Fruit fly (Drosophila melanogaster) whole organism, pupa: ENCODE data around the gene Prestin.

Experiments used
- CG10348 ChIP-seq: fragments of 200-800 bp; sonication (Bioruptor generic); IDR thresholded peaks from 2 replicates; pipeline ENCODE4 v1.3.6; 2022; ENCODE audit warnings: missing biosample characterization, missing genetic modification characterization
- CG12605 ChIP-seq: fragments of 200-800 bp; sonication (Bioruptor generic); IDR thresholded peaks from 2 replicates; pipeline ENCODE4 v1.3.6; 2022; ENCODE audit warnings: missing biosample characterization, missing genetic modification characterization
- CG13204 ChIP-seq: fragments of 200-800 bp; sonication (Bioruptor generic); optimal IDR thresholded peaks from 2 replicates; lab custom pipeline; 2018; ENCODE audit warnings: missing biosample characterization, mild to moderate bottlenecking, missing genetic modification characterization, moderate library complexity
- CG14655 ChIP-seq: fragments of 200-800 bp; sonication (Bioruptor generic); optimal IDR thresholded peaks from 3 replicates; lab custom pipeline; 2017; ENCODE audit warnings: mild to moderate bottlenecking, missing biosample characterization, missing genetic modification reagents, missing genetic modification characterization
- CG17806 ChIP-seq: fragments of 200-800 bp; sonication (Bioruptor generic); optimal IDR thresholded peaks from 2 replicates; lab custom pipeline; 2018; ENCODE audit warnings: missing biosample characterization, mild to moderate bottlenecking, missing genetic modification characterization, moderate library complexity
- CG32121 ChIP-seq: fragments of 200-800 bp; sonication (Bioruptor generic); IDR thresholded peaks from 2 replicates; pipeline ENCODE4 v1.3.6; 2022; ENCODE audit warnings: missing biosample characterization, missing genetic modification characterization
- CG34367 ChIP-seq: fragments of 200-800 bp; sonication (Bioruptor generic); optimal IDR thresholded peaks from 2 replicates; lab custom pipeline; 2018; ENCODE audit warnings: missing biosample characterization, mild to moderate bottlenecking, missing genetic modification characterization
- CG4496 ChIP-seq: fragments of 200-800 bp; sonication (Bioruptor generic); IDR thresholded peaks from 3 replicates; pipeline ENCODE4 v1.3.6; 2022; ENCODE audit warnings: missing biosample characterization, missing genetic modification characterization
- CG8159 ChIP-seq: fragments of 200-800 bp; sonication (Bioruptor generic); optimal IDR thresholded peaks from 3 replicates; lab custom pipeline; 2018; ENCODE audit warnings: missing biosample characterization, mild to moderate bottlenecking, missing genetic modification characterization, moderate library complexity
- CG8301 ChIP-seq: fragments of 200-800 bp; sonication (Bioruptor generic); optimal IDR thresholded peaks from 2 replicates; lab custom pipeline; 2018; ENCODE audit warnings: missing biosample characterization, mild to moderate bottlenecking, missing genetic modification characterization
- CG9948 ChIP-seq: fragments of 200-800 bp; sonication (Bioruptor generic); optimal IDR thresholded peaks from 2 replicates; lab custom pipeline; 2018; ENCODE audit warnings: missing biosample characterization, mild to moderate bottlenecking, missing genetic modification characterization, moderate library complexity
- D1 ChIP-seq: fragments of 200-800 bp; sonication (Bioruptor generic); optimal IDR thresholded peaks from 2 replicates; lab custom pipeline; 2018; ENCODE audit warnings: missing biosample characterization, mild to moderate bottlenecking, missing genetic modification characterization, moderate library complexity
- EcR ChIP-seq: fragments of 200-800 bp; sonication (Bioruptor generic); optimal IDR thresholded peaks from 3 replicates; lab custom pipeline; 2019; ENCODE audit warnings: missing biosample characterization, missing genetic modification characterization, mild to moderate bottlenecking, moderate library complexity, missing genetic modification reagents
- Ets98B ChIP-seq: fragments of 200-800 bp; sonication (Bioruptor generic); IDR thresholded peaks from 2 replicates; pipeline ENCODE4 v1.3.6; 2022; ENCODE audit warnings: missing biosample characterization, missing genetic modification characterization
- Pif1A ChIP-seq: fragments of 200-800 bp; sonication (Bioruptor generic); optimal IDR thresholded peaks from 3 replicates; lab custom pipeline; 2016; ENCODE audit warnings: missing biosample characterization, missing genetic modification characterization
- Pif1B ChIP-seq: fragments of 200-800 bp; sonication (Bioruptor generic); optimal IDR thresholded peaks from 3 replicates; lab custom pipeline; 2016; ENCODE audit warnings: missing biosample characterization, missing genetic modification characterization
- Snoo ChIP-seq: fragments of 200-800 bp; sonication (Bioruptor generic); optimal IDR thresholded peaks from 3 replicates; lab custom pipeline; 2017; ENCODE audit warnings: missing biosample characterization, mild to moderate bottlenecking, missing genetic modification characterization, inconsistent platforms
- fd96Ca ChIP-seq: fragments of 200-800 bp; sonication (Bioruptor generic); IDR thresholded peaks from 3 replicates; pipeline ENCODE4 v1.3.6; 2022; ENCODE audit warnings: missing biosample characterization, missing genetic modification characterization
- gl ChIP-seq: fragments of 200-800 bp; sonication (Bioruptor generic); optimal IDR thresholded peaks from 2 replicates; lab custom pipeline; 2018; ENCODE audit warnings: missing biosample characterization, mild to moderate bottlenecking, missing genetic modification characterization
- rn ChIP-seq: fragments of 200-800 bp; sonication (Bioruptor generic); IDR thresholded peaks from 2 replicates; pipeline ENCODE4 v1.3.6; 2022; ENCODE audit warnings: missing biosample characterization, missing genetic modification characterization

Prestin gene

DNA sequence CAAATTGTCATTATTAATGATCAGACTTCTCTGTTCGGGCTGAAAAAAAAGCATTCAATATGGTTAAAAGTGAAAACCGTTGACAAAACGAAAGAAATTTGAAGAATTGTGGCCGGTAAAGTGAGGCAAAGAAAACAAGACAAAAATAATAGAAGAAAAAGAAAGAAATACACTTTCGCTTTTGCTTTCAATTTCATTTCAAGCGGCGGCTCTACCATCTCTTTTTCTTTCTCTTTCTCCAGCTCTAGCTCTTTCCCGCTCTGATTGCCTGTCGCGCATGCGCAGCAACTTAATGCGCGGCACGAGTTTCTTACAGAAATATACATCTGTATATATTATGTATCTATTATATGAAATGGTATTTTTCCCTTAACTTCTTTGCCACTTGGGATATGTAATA lies 29.7 kb upstream of the Prestin start:
- TF ChIP-seq CG8301 (tag; lab: Kevin White, UChicago) (no peak), CG34367 (tag; lab: Kevin White, UChicago) (no peak), CG9948 (tag; lab: Kevin White, UChicago) (no peak), D1 (tag; lab: Kevin White, UChicago) (no peak), CG8159 (tag; lab: Kevin White, UChicago) (no peak), CG12605 (GFP tag; lab: Robert Waterston, UW) (no peak), CG10348 (GFP tag; lab: Robert Waterston, UW) (no peak), Ets98B (GFP tag; lab: Robert Waterston, UW) (no peak), CG17806 (tag; lab: Kevin White, UChicago) (no peak), Snoo (tag; lab: Kevin White, UChicago) (no peak)

DNA sequence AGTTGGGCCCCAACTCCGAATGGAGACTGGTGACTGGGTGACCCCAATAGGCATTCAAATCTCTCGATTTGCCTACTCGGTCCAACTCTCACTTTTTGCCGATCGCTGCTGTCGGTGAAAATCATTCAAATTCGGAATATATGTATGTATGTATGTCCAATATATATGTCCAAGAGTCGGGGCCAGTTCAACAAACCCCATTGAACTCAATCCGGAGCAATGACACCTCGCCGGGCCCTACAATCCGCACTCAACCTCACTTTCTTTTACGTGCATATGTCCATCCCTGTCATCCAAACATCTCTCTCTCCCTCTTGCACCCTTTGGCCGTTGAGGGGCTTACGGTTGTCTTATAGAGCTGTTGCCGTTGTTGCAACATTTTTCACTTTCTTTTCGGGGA lies 27.4 kb upstream of the Prestin start:
- no peak for TF ChIP-seq CG14655
- TF ChIP-seq Pif1A (GFP tag; lab: Kevin White, UChicago) = no peak
- TF ChIP-seq CG8159 (tag; lab: Kevin White, UChicago) = no peak
- no peak for TF ChIP-seq CG32121 (GFP tag; lab: Robert Waterston, UW)
- no peak for TF ChIP-seq CG17806 (tag; lab: Kevin White, UChicago)
- no peak for TF ChIP-seq CG34367 (tag; lab: Kevin White, UChicago)

DNA sequence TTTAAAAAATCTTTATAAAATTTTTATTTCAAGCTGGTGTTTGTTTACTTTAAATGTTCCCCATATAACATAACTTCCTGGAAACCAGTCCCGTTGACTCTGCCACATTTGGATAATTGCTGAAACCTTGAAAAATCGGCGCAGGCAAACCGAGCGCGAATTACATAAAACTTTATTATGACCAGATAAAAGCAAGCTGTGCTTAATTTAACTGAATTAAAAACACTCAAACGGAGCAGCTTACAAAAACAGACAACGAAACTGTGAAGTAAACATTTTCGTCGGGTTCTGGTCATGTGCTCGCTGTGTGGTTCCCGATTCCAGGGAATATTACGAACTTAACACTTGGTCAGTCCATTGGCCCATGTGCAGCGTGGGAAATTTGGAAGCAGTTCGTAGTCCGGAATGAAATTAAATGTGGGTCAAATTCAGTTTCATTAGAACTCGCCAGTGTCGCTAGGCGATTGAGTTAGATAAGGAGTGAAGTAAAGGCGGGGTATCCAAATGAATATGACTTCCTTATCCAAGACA lies 26.2 kb upstream of the Prestin start:
- TF ChIP-seq CG10348 (GFP tag; lab: Robert Waterston, UW) = no peak
- TF ChIP-seq D1 (tag; lab: Kevin White, UChicago) = no peak
- TF ChIP-seq CG34367 (tag; lab: Kevin White, UChicago) = no peak
- no peak for TF ChIP-seq Ets98B (GFP tag; lab: Robert Waterston, UW)
- TF ChIP-seq rn = no peak
- no peak for TF ChIP-seq CG8301 (tag; lab: Kevin White, UChicago)
- TF ChIP-seq EcR (GFP tag; lab: Kevin White, UChicago) = no peak
- no peak for TF ChIP-seq Pif1B (GFP tag; lab: Kevin White, UChicago)
- TF ChIP-seq CG17806 (tag; lab: Kevin White, UChicago) = no peak
- TF ChIP-seq CG32121 (GFP tag; lab: Robert Waterston, UW) = no peak
- no peak for TF ChIP-seq CG4496 (GFP tag; lab: Robert Waterston, UW)
- no peak for TF ChIP-seq CG9948 (tag; lab: Kevin White, UChicago)
- no peak for TF ChIP-seq fd96Ca (GFP tag; lab: Robert Waterston, UW)
- no peak for TF ChIP-seq CG8159 (tag; lab: Kevin White, UChicago)
- no peak for TF ChIP-seq CG13204 (GFP tag; lab: Kevin White, UChicago)

DNA sequence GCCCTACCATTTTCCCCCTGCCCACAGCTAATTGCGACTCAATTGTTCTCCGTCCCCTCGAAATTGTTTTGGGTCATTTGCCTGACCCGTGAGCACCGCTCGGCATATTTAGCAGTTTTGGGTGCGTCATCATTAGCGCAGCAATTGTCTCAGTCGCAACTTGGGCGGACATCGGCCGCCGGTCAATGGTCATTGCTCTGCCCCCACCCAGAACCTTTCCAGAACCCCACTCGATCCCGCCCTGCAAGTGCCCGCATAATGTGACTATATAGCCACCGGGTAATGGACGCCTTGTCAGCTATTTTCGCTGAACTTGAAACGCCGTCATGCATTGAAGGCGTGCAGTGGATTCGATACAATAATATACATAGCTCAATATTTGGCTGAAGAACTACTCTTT lies 25.5 kb upstream of the Prestin start:
- TF ChIP-seq gl (tag; lab: Kevin White, UChicago) (no peak), CG9948 (tag; lab: Kevin White, UChicago) (no peak), Pif1B (GFP tag; lab: Kevin White, UChicago) (no peak), CG8159 (tag; lab: Kevin White, UChicago) (no peak), CG34367 (tag; lab: Kevin White, UChicago) (no peak), fd96Ca (GFP tag; lab: Robert Waterston, UW) (no peak), CG32121 (GFP tag; lab: Robert Waterston, UW) (no peak), rn (no peak), Snoo (tag; lab: Kevin White, UChicago) (no peak), Pif1A (GFP tag; lab: Kevin White, UChicago) (no peak)

DNA sequence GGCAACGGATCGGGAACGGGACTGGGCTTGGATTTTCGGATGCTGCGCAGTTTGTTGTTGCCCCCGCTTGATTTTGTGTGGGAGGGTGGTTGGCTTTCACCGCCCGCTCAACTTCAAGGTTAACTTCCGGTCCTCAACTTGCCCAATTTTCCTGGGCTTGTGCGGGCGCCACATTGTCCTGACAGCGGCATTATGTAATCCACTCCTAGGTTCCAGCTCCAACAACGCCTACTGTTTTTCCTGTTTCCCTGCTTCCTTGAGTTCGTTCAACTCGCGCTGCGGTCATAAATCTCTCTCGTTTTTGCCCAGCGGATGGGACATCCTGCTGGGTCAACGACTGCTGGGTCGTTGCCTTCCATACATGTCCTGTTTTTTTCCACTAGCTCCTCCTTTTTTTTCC lies 24.3 kb upstream of the Prestin start:
- TF ChIP-seq EcR (GFP tag; lab: Kevin White, UChicago) (peak; percentile 66), CG14655 (no peak)

- TF ChIP-seq CG8159 (tag; lab: Kevin White, UChicago) (no peak), CG13204 (GFP tag; lab: Kevin White, UChicago) (no peak), EcR (GFP tag; lab: Kevin White, UChicago) (peak; percentile 80), CG4496 (GFP tag; lab: Robert Waterston, UW) (no peak), D1 (tag; lab: Kevin White, UChicago) (no peak), fd96Ca (GFP tag; lab: Robert Waterston, UW) (no peak), Pif1A (GFP tag; lab: Kevin White, UChicago) (no peak)
- TF ChIP-seq, all 21 proteins: peak for 1
These were observed 22.3 kb upstream of the Prestin start for dm6 chr3L:17929697-17930581.

DNA sequence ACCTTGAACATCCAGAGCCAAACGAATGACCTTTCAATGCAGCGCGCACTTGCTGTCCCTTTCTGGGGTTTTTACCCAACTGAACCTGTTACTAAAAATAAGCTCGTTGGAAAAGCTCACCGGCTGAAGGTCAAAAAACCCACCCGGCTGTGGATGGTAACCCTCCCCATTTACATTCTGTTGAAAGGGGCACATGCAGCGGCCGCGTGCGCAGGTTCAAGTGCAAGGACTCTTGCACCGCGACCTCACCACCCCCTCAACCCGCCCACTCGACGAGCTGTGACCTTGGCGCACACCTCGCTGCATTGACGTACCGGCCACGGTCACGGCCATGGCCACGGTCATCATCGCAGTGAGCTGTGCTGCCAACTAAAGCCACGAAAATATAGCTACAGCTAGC lies 20.5 kb upstream of the Prestin start:
- TF ChIP-seq Pif1A (GFP tag; lab: Kevin White, UChicago) (no peak), CG34367 (tag; lab: Kevin White, UChicago) (no peak), Pif1B (GFP tag; lab: Kevin White, UChicago) (no peak), D1 (tag; lab: Kevin White, UChicago) (no peak), CG13204 (GFP tag; lab: Kevin White, UChicago) (no peak), fd96Ca (GFP tag; lab: Robert Waterston, UW) (no peak), EcR (GFP tag; lab: Kevin White, UChicago) (peak; percentile 80)
